Worm (Caenorhabditis elegans) whole organism, L1 larva: ENCODE results near the gene ZK688.1.

Experiments used
- C16A3.4 ChIP-seq: fragments of 150-350 bp; optimal IDR thresholded peaks from 2 replicates; lab custom pipeline; 2014; ENCODE audit warnings: missing biosample characterization, missing genetic modification characterization
- C34B4.2 ChIP-seq: sonication (generic microtip); optimal IDR thresholded peaks from 2 replicates; lab custom pipeline; 2017; ENCODE audit warnings: mild to moderate bottlenecking, missing genetic modification characterization, missing compliant biosample characterization
- F16B12.6 ChIP-seq: fragments of 150-350 bp; optimal IDR thresholded peaks from 2 replicates; lab custom pipeline; 2014; ENCODE audit warnings: missing biosample characterization, missing genetic modification characterization
- aha-1 ChIP-seq: fragments of 150-350 bp; optimal IDR thresholded peaks from 2 replicates; lab custom pipeline; 2014; ENCODE audit warnings: missing biosample characterization, missing genetic modification characterization
- alr-1 ChIP-seq: fragments of 200-800 bp; sonication (Bioruptor generic); optimal IDR thresholded peaks from 2 replicates; lab custom pipeline; 2018; ENCODE audit warnings: borderline replicate concordance, mild to moderate bottlenecking, missing genetic modification characterization, missing compliant biosample characterization
- ama-1 ChIP-seq: fragments of 150-350 bp; optimal IDR thresholded peaks from 2 replicates; lab custom pipeline; 2014
- blmp-1 ChIP-seq: fragments of 150-350 bp; optimal IDR thresholded peaks from 2 replicates; lab custom pipeline; 2014; ENCODE audit warnings: missing biosample characterization, missing genetic modification characterization
- ceh-82 ChIP-seq, 3 experiments: fragments of 150-350 bp in 1 of 3; sonication (generic microtip) in 2 of 3; optimal IDR thresholded peaks; 2 replicates each; lab custom pipeline; 2014 to 2017; ENCODE audit warnings: missing biosample characterization in 3 of 3, missing genetic modification characterization in 3 of 3
- ceh-90 ChIP-seq: sonication (generic microtip); optimal IDR thresholded peaks from 2 replicates; lab custom pipeline; 2016; ENCODE audit warnings: missing genetic modification characterization, missing compliant biosample characterization
- ces-1 ChIP-seq: fragments of 150-350 bp; optimal IDR thresholded peaks from 2 replicates; lab custom pipeline; 2014; ENCODE audit warnings: missing biosample characterization, missing genetic modification reagents, missing genetic modification characterization
- dsc-1 ChIP-seq: sonication (generic microtip); optimal IDR thresholded peaks from 2 replicates; lab custom pipeline; 2016; ENCODE audit warnings: mild to moderate bottlenecking, missing genetic modification characterization, missing compliant biosample characterization
- efl-3 ChIP-seq: fragments of 200-800 bp; sonication (Bioruptor generic); optimal IDR thresholded peaks from 2 replicates; lab custom pipeline; 2018; ENCODE audit warnings: mild to moderate bottlenecking, missing genetic modification characterization, missing compliant biosample characterization
- egl-13 ChIP-seq: sonication (generic microtip); optimal IDR thresholded peaks from 2 replicates; lab custom pipeline; 2016; ENCODE audit warnings: missing genotype, missing genetic modification reagents, missing genetic modification characterization, missing compliant biosample characterization
- egl-27 ChIP-seq, 2 experiments: fragments of 150-350 bp in 1 of 2; sonication (generic microtip); optimal IDR thresholded peaks; 3 replicates each; lab custom pipeline; 2017 to 2018; ENCODE audit warnings: missing biosample characterization in 2 of 2, missing genetic modification characterization in 2 of 2, missing genetic modification reagents in 2 of 2
- elt-2 ChIP-seq: sonication (generic microtip); optimal IDR thresholded peaks from 2 replicates; lab custom pipeline; 2016; ENCODE audit warnings: missing genetic modification characterization, mild to moderate bottlenecking, inconsistent platforms, missing compliant biosample characterization, missing genetic modification reagents
- ets-5 ChIP-seq: fragments of 200-800 bp; sonication (Bioruptor generic); IDR thresholded peaks from 2 replicates; pipeline ENCODE4 v1.3.6; 2022; ENCODE audit warnings: missing genetic modification characterization, missing compliant biosample characterization
- fkh-10 ChIP-seq: sonication (generic microtip); optimal IDR thresholded peaks from 2 replicates; lab custom pipeline; 2017; ENCODE audit warnings: missing biosample characterization, missing genetic modification reagents, missing genetic modification characterization
- fkh-4 ChIP-seq: sonication (generic microtip); optimal IDR thresholded peaks from 2 replicates; lab custom pipeline; 2016; ENCODE audit warnings: missing compliant biosample characterization, missing genetic modification characterization, borderline replicate concordance
- fkh-8 ChIP-seq: sonication (generic microtip); optimal IDR thresholded peaks from 2 replicates; lab custom pipeline; 2016; ENCODE audit warnings: mild to moderate bottlenecking, missing genetic modification characterization, missing compliant biosample characterization
- hlh-17 ChIP-seq: fragments of 200-800 bp; sonication (Bioruptor generic); optimal IDR thresholded peaks from 2 replicates; lab custom pipeline; 2018; ENCODE audit warnings: missing genetic modification characterization, mild to moderate bottlenecking, missing compliant biosample characterization, moderate library complexity, borderline replicate concordance
- hlh-4 ChIP-seq: sonication (generic microtip); optimal IDR thresholded peaks from 2 replicates; lab custom pipeline; 2016; ENCODE audit warnings: mild to moderate bottlenecking, missing genetic modification characterization, missing compliant biosample characterization
- hpl-2 ChIP-seq: fragments of 150-350 bp; optimal IDR thresholded peaks from 2 replicates; lab custom pipeline; 2014; ENCODE audit warnings: missing biosample characterization, missing genetic modification reagents, missing genetic modification characterization
- irx-1 ChIP-seq: sonication (generic microtip); optimal IDR thresholded peaks from 2 replicates; lab custom pipeline; 2016; ENCODE audit warnings: missing genetic modification characterization, missing compliant biosample characterization
- jun-1 ChIP-seq: fragments of 150-350 bp; optimal IDR thresholded peaks from 2 replicates; lab custom pipeline; 2014; ENCODE audit warnings: missing biosample characterization, missing genetic modification reagents, missing genetic modification characterization
- lin-13 ChIP-seq: fragments of 150-350 bp; optimal IDR thresholded peaks from 2 replicates; lab custom pipeline; 2014; ENCODE audit warnings: missing biosample characterization, missing genetic modification reagents, missing genetic modification characterization
- lin-14 ChIP-seq: fragments of 200-800 bp; sonication (Bioruptor generic); optimal IDR thresholded peaks from 2 replicates; lab custom pipeline; 2018; ENCODE audit warnings: mild to moderate bottlenecking, missing genetic modification characterization, moderate library complexity, missing compliant biosample characterization
- lin-15B ChIP-seq: fragments of 150-350 bp; sonication (generic microtip); optimal IDR thresholded peaks from 3 replicates; lab custom pipeline; 2014; ENCODE audit warnings: missing biosample characterization, missing genetic modification characterization
- lin-35 ChIP-seq, 2 experiments: fragments of 150-350 bp; optimal IDR thresholded peaks; 2 replicates each; lab custom pipeline; 2014; ENCODE audit warnings: missing biosample characterization in 2 of 2, missing genetic modification characterization in 2 of 2, missing genetic modification reagents in 2 of 2
- lin-39 ChIP-seq: fragments of 150-350 bp; optimal IDR thresholded peaks from 2 replicates; lab custom pipeline; 2014; ENCODE audit warnings: missing biosample characterization, missing genetic modification reagents, missing genetic modification characterization
- mef-2 ChIP-seq: fragments of 150-350 bp; optimal IDR thresholded peaks from 2 replicates; lab custom pipeline; 2014; ENCODE audit warnings: missing biosample characterization, missing genetic modification characterization
- nhr-12 ChIP-seq: sonication (generic microtip); optimal IDR thresholded peaks from 2 replicates; lab custom pipeline; 2017; ENCODE audit warnings: missing biosample characterization, missing genetic modification characterization
- nhr-20 ChIP-seq: sonication (generic microtip); optimal IDR thresholded peaks from 2 replicates; lab custom pipeline; 2016; ENCODE audit warnings: mild to moderate bottlenecking, missing genetic modification characterization, missing compliant biosample characterization
- nhr-237 ChIP-seq: fragments of 150-350 bp; optimal IDR thresholded peaks from 2 replicates; lab custom pipeline; 2014; ENCODE audit warnings: missing biosample characterization, missing genetic modification characterization
- nhr-28 ChIP-seq: fragments of 150-350 bp; optimal IDR thresholded peaks from 2 replicates; lab custom pipeline; 2014; ENCODE audit warnings: missing biosample characterization, missing genetic modification characterization
- nhr-47 ChIP-seq: sonication (generic microtip); optimal IDR thresholded peaks from 2 replicates; lab custom pipeline; 2016; ENCODE audit warnings: mild to moderate bottlenecking, missing genetic modification characterization, moderate library complexity, missing compliant biosample characterization
- nhr-77 ChIP-seq: fragments of 150-350 bp; optimal IDR thresholded peaks from 2 replicates; lab custom pipeline; 2014; ENCODE audit warnings: missing biosample characterization, missing genetic modification characterization
- nhr-85 ChIP-seq: sonication (generic microtip); peaks from one replicate; lab custom pipeline; 2016; ENCODE audit warnings: missing genetic modification characterization, inconsistent platforms, missing compliant biosample characterization
- nhr-90 ChIP-seq: sonication (generic microtip); optimal IDR thresholded peaks from 2 replicates; lab custom pipeline; 2016; ENCODE audit warnings: mild to moderate bottlenecking, missing genetic modification characterization, missing compliant biosample characterization; ENCODE audit not compliant: poor library complexity
- pag-3 ChIP-seq: sonication (generic microtip); optimal IDR thresholded peaks from 2 replicates; lab custom pipeline; 2017; ENCODE audit warnings: missing genetic modification characterization, mild to moderate bottlenecking, missing compliant biosample characterization, antibody characterized with exemption, borderline replicate concordance; ENCODE audit not compliant: insufficient read depth
- pax-3 ChIP-seq: fragments of 200-800 bp; sonication (Bioruptor generic); optimal IDR thresholded peaks from 2 replicates; lab custom pipeline; 2018; ENCODE audit warnings: mild to moderate bottlenecking, missing genetic modification characterization, moderate library complexity, missing compliant biosample characterization
- pqm-1 ChIP-seq: sonication (generic microtip); optimal IDR thresholded peaks from 3 replicates; lab custom pipeline; 2017; ENCODE audit warnings: missing biosample characterization, missing genetic modification characterization
- skn-1 ChIP-seq: fragments of 150-350 bp; optimal IDR thresholded peaks from 2 replicates; lab custom pipeline; 2014; ENCODE audit warnings: missing biosample characterization, missing genetic modification characterization
- snpc-4 ChIP-seq: fragments of 150-350 bp; optimal IDR thresholded peaks from 2 replicates; lab custom pipeline; 2014; ENCODE audit warnings: missing biosample characterization, missing genetic modification characterization
- snu-23 ChIP-seq: sonication (generic microtip); optimal IDR thresholded peaks from 2 replicates; lab custom pipeline; 2016; ENCODE audit warnings: missing genetic modification characterization, missing compliant biosample characterization
- sptf-1 ChIP-seq: fragments of 150-350 bp; optimal IDR thresholded peaks from 2 replicates; lab custom pipeline; 2014; ENCODE audit warnings: missing biosample characterization, missing genetic modification characterization
- sup-37 ChIP-seq: fragments of 200-800 bp; sonication (Bioruptor generic); optimal IDR thresholded peaks from 2 replicates; lab custom pipeline; 2018; ENCODE audit warnings: mild to moderate bottlenecking, missing genetic modification characterization, missing compliant biosample characterization
- swsn-7 ChIP-seq: sonication (generic microtip); optimal IDR thresholded peaks from 2 replicates; lab custom pipeline; 2016; ENCODE audit warnings: missing genetic modification characterization, missing compliant biosample characterization
- tbx-2 ChIP-seq: sonication (generic microtip); optimal IDR thresholded peaks from 2 replicates; lab custom pipeline; 2016; ENCODE audit warnings: missing genetic modification characterization, missing compliant biosample characterization
- unc-62 ChIP-seq: fragments of 150-350 bp; optimal IDR thresholded peaks from 2 replicates; lab custom pipeline; 2014; ENCODE audit warnings: missing biosample characterization, missing genetic modification reagents, missing genetic modification characterization
- unc-98 ChIP-seq: fragments of 200-800 bp; sonication (Bioruptor generic); IDR thresholded peaks from 2 replicates; pipeline ENCODE4 v1.3.6; 2022; ENCODE audit warnings: missing genetic modification characterization, missing compliant biosample characterization
- vab-15 ChIP-seq: sonication (generic microtip); optimal IDR thresholded peaks from 2 replicates; lab custom pipeline; 2017; ENCODE audit warnings: missing genotype, mild to moderate bottlenecking, missing genetic modification characterization, missing compliant biosample characterization
- xbp-1 ChIP-seq: sonication (generic microtip); optimal IDR thresholded peaks from 2 replicates; lab custom pipeline; 2016; ENCODE audit warnings: missing genetic modification characterization, missing compliant biosample characterization
- zip-4 ChIP-seq: fragments of 200-800 bp; sonication (Bioruptor generic); optimal IDR thresholded peaks from 2 replicates; lab custom pipeline; 2018; ENCODE audit warnings: mild to moderate bottlenecking, missing genetic modification characterization, moderate library complexity, missing compliant biosample characterization
- ztf-11 ChIP-seq, 2 experiments: sonication (generic microtip); optimal IDR thresholded peaks; 2 replicates each; lab custom pipeline; 2016 to 2017; ENCODE audit warnings: missing genetic modification characterization in 2 of 2, missing biosample characterization in 1 of 2, missing compliant biosample characterization in 1 of 2

Gene ZK688.1

ce11 chrIII:7872776-7873175 lies 36.6 kb upstream of the ZK688.1 start:
- peak; percentile 39 for TF ChIP-seq nhr-20
- TF ChIP-seq swsn-7 (tag; lab: Kevin White, UChicago) = no peak
- TF ChIP-seq lin-14 = peak; percentile 64
- no peak for TF ChIP-seq sptf-1 (tag; lab: Kevin White, UChicago)
- TF ChIP-seq dsc-1 (tag; lab: Kevin White, UChicago) = no peak
- TF ChIP-seq jun-1 (tag; lab: Kevin White, UChicago) = no peak
- TF ChIP-seq snpc-4 (tag; lab: Kevin White, UChicago) = no peak
- TF ChIP-seq hlh-17 (GFP tag; lab: Kevin White, UChicago) = no peak
- TF ChIP-seq egl-27 (tag; optimal IDR thresholded peaks at IDR 0.05; lab: Kevin White, UChicago) = no peak
- TF ChIP-seq mef-2 (tag; lab: Kevin White, UChicago) = no peak
- no peak for TF ChIP-seq ets-5
- TF ChIP-seq pqm-1 (tag; lab: Kevin White, UChicago) = no peak
- TF ChIP-seq lin-39 (tag; lab: Kevin White, UChicago) = no peak
- TF ChIP-seq alr-1 (tag; lab: Kevin White, UChicago) = no peak
- TF ChIP-seq pag-3 (tag; lab: Kevin White, UChicago) = no peak
- no peak for TF ChIP-seq xbp-1 (tag; lab: Kevin White, UChicago)
- TF ChIP-seq ceh-90 = no peak
- TF ChIP-seq nhr-28 (tag; lab: Kevin White, UChicago) = no peak
- TF ChIP-seq nhr-237 = no peak
- no peak for TF ChIP-seq nhr-47
- TF ChIP-seq ceh-82 (tag; optimal IDR thresholded peaks at IDR 0.05; lab: Kevin White, UChicago) = no peak
- no peak for TF ChIP-seq nhr-12 (tag; lab: Kevin White, UChicago)
- TF ChIP-seq lin-15B (tag; lab: Kevin White, UChicago) = no peak
- no peak for TF ChIP-seq ztf-11 (tag; optimal IDR thresholded peaks at IDR 0.05; lab: Kevin White, UChicago)
- no peak for TF ChIP-seq skn-1 (tag; lab: Kevin White, UChicago)
- no peak for TF ChIP-seq F16B12.6
- TF ChIP-seq elt-2 (tag; lab: Kevin White, UChicago) = no peak
- no peak for TF ChIP-seq irx-1 (tag; lab: Kevin White, UChicago)
- TF ChIP-seq C34B4.2 = no peak
- no peak for TF ChIP-seq unc-98
- TF ChIP-seq fkh-4 = no peak
- no peak for TF ChIP-seq tbx-2
- peak; percentile 8 for TF ChIP-seq snu-23 (GFP tag; lab: Kevin White, UChicago)
- no peak for TF ChIP-seq hlh-4 (tag; lab: Kevin White, UChicago)
- TF ChIP-seq zip-4 = no peak
- TF ChIP-seq sup-37 (GFP tag; lab: Kevin White, UChicago) = no peak
- TF ChIP-seq blmp-1 = peak; percentile 63
- TF ChIP-seq C16A3.4 (tag; lab: Kevin White, UChicago) = no peak
- TF ChIP-seq pax-3 (tag; lab: Kevin White, UChicago) = no peak
- TF ChIP-seq fkh-10 = no peak
- no peak for TF ChIP-seq hpl-2 (GFP tag; lab: Kevin White, UChicago)
- no peak for TF ChIP-seq nhr-90 (tag; lab: Kevin White, UChicago)
- TF ChIP-seq lin-35 (GFP tag; optimal IDR thresholded peaks at IDR 0.05; lab: Kevin White, UChicago) = no peak
- TF ChIP-seq efl-3 (GFP tag; lab: Kevin White, UChicago) = no peak
- no peak for TF ChIP-seq unc-62 (GFP tag; lab: Kevin White, UChicago)
- TF ChIP-seq aha-1 = no peak
- no peak for TF ChIP-seq fkh-8 (tag; lab: Kevin White, UChicago)
- no peak for TF ChIP-seq nhr-77
- no peak for TF ChIP-seq egl-13 (tag; lab: Kevin White, UChicago)
- TF ChIP-seq ama-1 = no peak
- peak; percentile 14 for TF ChIP-seq vab-15 (tag; lab: Kevin White, UChicago)
- TF ChIP-seq nhr-85 (tag; lab: Kevin White, UChicago) = peak; percentile 86
- no peak for TF ChIP-seq ces-1 (GFP tag; lab: Kevin White, UChicago)
- TF ChIP-seq lin-13 (GFP tag; lab: Kevin White, UChicago) = no peak
